Worm (Caenorhabditis elegans) whole organism, L3 larva: Measurements from ENCODE around the gene cest-2.1.
A peak's percentile ranks its signal among the peaks of the same experiment; 100 is the strongest.

ENCODE experiments used
- R02D3.7 ChIP-seq: fragments of 150-350 bp; optimal IDR thresholded peaks from 2 replicates; lab custom pipeline; 2014; ENCODE audit warnings: missing biosample characterization, missing genetic modification characterization
- aly-2 ChIP-seq: fragments of 150-350 bp; optimal IDR thresholded peaks from 2 replicates; lab custom pipeline; 2014; ENCODE audit warnings: missing biosample characterization, missing genetic modification characterization
- ama-1 ChIP-seq: fragments of 150-350 bp; optimal IDR thresholded peaks from 2 replicates; lab custom pipeline; 2018
- ceh-28 ChIP-seq: fragments of 150-350 bp; optimal IDR thresholded peaks from 2 replicates; lab custom pipeline; 2014; ENCODE audit warnings: missing biosample characterization, missing genetic modification reagents, missing genetic modification characterization
- ceh-82 ChIP-seq: fragments of 150-350 bp; optimal IDR thresholded peaks from 2 replicates; lab custom pipeline; 2014; ENCODE audit warnings: missing biosample characterization, missing genetic modification characterization
- daf-12 ChIP-seq: fragments of 150-350 bp; optimal IDR thresholded peaks from 2 replicates; lab custom pipeline; 2014; ENCODE audit warnings: missing biosample characterization, missing genetic modification reagents, missing genetic modification characterization
- egl-5 ChIP-seq: fragments of 150-350 bp; optimal IDR thresholded peaks from 2 replicates; lab custom pipeline; 2017; ENCODE audit warnings: missing biosample characterization, missing genetic modification reagents, missing genetic modification characterization, inconsistent platforms
- elt-2 ChIP-seq: sonication (generic microtip); optimal IDR thresholded peaks from 2 replicates; lab custom pipeline; 2016; ENCODE audit warnings: missing genetic modification reagents, mild to moderate bottlenecking, missing genetic modification characterization, missing compliant biosample characterization
- fkh-10 ChIP-seq: sonication (generic microtip); optimal IDR thresholded peaks from 2 replicates; lab custom pipeline; 2017; ENCODE audit warnings: missing biosample characterization, missing genetic modification reagents, missing genetic modification characterization
- fkh-2 ChIP-seq: fragments of 150-350 bp; optimal IDR thresholded peaks from 2 replicates; lab custom pipeline; 2014; ENCODE audit warnings: missing biosample characterization, missing genetic modification reagents, missing genetic modification characterization
- fos-1 ChIP-seq: fragments of 150-350 bp; optimal IDR thresholded peaks from 2 replicates; lab custom pipeline; 2014; ENCODE audit warnings: missing biosample characterization, missing genetic modification characterization
- hmg-11 ChIP-seq: sonication (generic microtip); optimal IDR thresholded peaks from 2 replicates; lab custom pipeline; 2016; ENCODE audit warnings: missing genetic modification characterization, missing compliant biosample characterization
- jun-1 ChIP-seq: fragments of 150-350 bp; optimal IDR thresholded peaks from 2 replicates; lab custom pipeline; 2014; ENCODE audit warnings: missing biosample characterization, missing genetic modification reagents, missing genetic modification characterization
- lin-15B ChIP-seq: fragments of 150-350 bp; optimal IDR thresholded peaks from 2 replicates; lab custom pipeline; 2014; ENCODE audit warnings: missing biosample characterization, missing genetic modification characterization
- lin-39 ChIP-seq: fragments of 150-350 bp; optimal IDR thresholded peaks from 2 replicates; lab custom pipeline; 2018; ENCODE audit warnings: missing biosample characterization, missing genetic modification reagents, missing genetic modification characterization
- lsy-12 ChIP-seq: sonication (generic microtip); optimal IDR thresholded peaks from 2 replicates; lab custom pipeline; 2016; ENCODE audit warnings: mild to moderate bottlenecking, missing genetic modification characterization, missing compliant biosample characterization
- mml-1 ChIP-seq: fragments of 150-350 bp; sonication (generic microtip); optimal IDR thresholded peaks from 3 replicates; lab custom pipeline; 2014; ENCODE audit warnings: missing biosample characterization, missing genetic modification characterization
- nfya-1 ChIP-seq: sonication (generic microtip); optimal IDR thresholded peaks from 2 replicates; lab custom pipeline; 2017; ENCODE audit warnings: missing genetic modification characterization, mild to moderate bottlenecking, missing compliant biosample characterization, antibody characterized with exemption, moderate library complexity; ENCODE audit not compliant: insufficient read depth
- nhr-11 ChIP-seq: fragments of 150-350 bp; optimal IDR thresholded peaks from 2 replicates; lab custom pipeline; 2014; ENCODE audit warnings: missing biosample characterization, missing genetic modification characterization
- nhr-12 ChIP-seq: fragments of 150-350 bp; optimal IDR thresholded peaks from 2 replicates; lab custom pipeline; 2014; ENCODE audit warnings: missing biosample characterization, missing genetic modification characterization
- nhr-237 ChIP-seq: fragments of 150-350 bp; optimal IDR thresholded peaks from 2 replicates; lab custom pipeline; 2014; ENCODE audit warnings: missing biosample characterization, missing genetic modification characterization
- nhr-25 ChIP-seq: sonication (generic microtip); optimal IDR thresholded peaks from 2 replicates; lab custom pipeline; 2017; ENCODE audit warnings: missing biosample characterization, missing genetic modification characterization
- nhr-28 ChIP-seq: fragments of 150-350 bp; optimal IDR thresholded peaks from 2 replicates; lab custom pipeline; 2014; ENCODE audit warnings: missing biosample characterization, missing genetic modification characterization
- nhr-43 ChIP-seq: sonication (generic microtip); optimal IDR thresholded peaks from 2 replicates; lab custom pipeline; 2016; ENCODE audit warnings: mild to moderate bottlenecking, missing genetic modification characterization, missing compliant biosample characterization; ENCODE audit not compliant: poor library complexity, severe bottlenecking
- nhr-67 ChIP-seq: fragments of 150-350 bp; optimal IDR thresholded peaks from 2 replicates; lab custom pipeline; 2014; ENCODE audit warnings: missing biosample characterization, missing genetic modification characterization
- nhr-76 ChIP-seq: fragments of 150-350 bp; sonication (generic microtip); optimal IDR thresholded peaks from 5 replicates; lab custom pipeline; 2014; ENCODE audit warnings: missing biosample characterization, missing genetic modification characterization
- nhr-77 ChIP-seq: fragments of 150-350 bp; optimal IDR thresholded peaks from 2 replicates; lab custom pipeline; 2014; ENCODE audit warnings: missing biosample characterization, missing genetic modification characterization
- pha-4 ChIP-seq: fragments of 150-350 bp; optimal IDR thresholded peaks from 2 replicates; lab custom pipeline; 2014; ENCODE audit warnings: missing biosample characterization, missing genetic modification reagents, missing genetic modification characterization
- pqm-1 ChIP-seq: fragments of 150-350 bp; optimal IDR thresholded peaks from 2 replicates; lab custom pipeline; 2017; ENCODE audit warnings: missing biosample characterization, missing genetic modification characterization, inconsistent platforms
- sea-2 ChIP-seq: fragments of 150-350 bp; sonication (generic microtip); optimal IDR thresholded peaks from 4 replicates; lab custom pipeline; 2014; ENCODE audit warnings: missing biosample characterization, missing genetic modification reagents, missing genetic modification characterization
- skn-1 ChIP-seq: fragments of 150-350 bp; optimal IDR thresholded peaks from 2 replicates; lab custom pipeline; 2014; ENCODE audit warnings: missing biosample characterization, missing genetic modification characterization
- snpc-4 ChIP-seq: fragments of 150-350 bp; optimal IDR thresholded peaks from 2 replicates; lab custom pipeline; 2014; ENCODE audit warnings: missing biosample characterization, missing genetic modification characterization
- tbx-2 ChIP-seq: sonication (generic microtip); optimal IDR thresholded peaks from 2 replicates; lab custom pipeline; 2016; ENCODE audit warnings: mild to moderate bottlenecking, missing genetic modification characterization, missing compliant biosample characterization
- unc-39 ChIP-seq: sonication (generic microtip); optimal IDR thresholded peaks from 4 replicates; lab custom pipeline; 2017; ENCODE audit warnings: missing biosample characterization, missing genetic modification characterization
- unc-62 ChIP-seq: fragments of 150-350 bp; sonication (generic microtip); optimal IDR thresholded peaks from 4 replicates; lab custom pipeline; 2014; ENCODE audit warnings: missing biosample characterization, missing genetic modification reagents, missing genetic modification characterization
- zag-1 ChIP-seq: fragments of 150-350 bp; optimal IDR thresholded peaks from 2 replicates; lab custom pipeline; 2014; ENCODE audit warnings: missing biosample characterization, missing genetic modification characterization
- ztf-4 ChIP-seq: fragments of 150-350 bp; optimal IDR thresholded peaks from 2 replicates; lab custom pipeline; 2014; ENCODE audit warnings: missing biosample characterization, missing genetic modification characterization

cest-2.1 gene

DNA sequence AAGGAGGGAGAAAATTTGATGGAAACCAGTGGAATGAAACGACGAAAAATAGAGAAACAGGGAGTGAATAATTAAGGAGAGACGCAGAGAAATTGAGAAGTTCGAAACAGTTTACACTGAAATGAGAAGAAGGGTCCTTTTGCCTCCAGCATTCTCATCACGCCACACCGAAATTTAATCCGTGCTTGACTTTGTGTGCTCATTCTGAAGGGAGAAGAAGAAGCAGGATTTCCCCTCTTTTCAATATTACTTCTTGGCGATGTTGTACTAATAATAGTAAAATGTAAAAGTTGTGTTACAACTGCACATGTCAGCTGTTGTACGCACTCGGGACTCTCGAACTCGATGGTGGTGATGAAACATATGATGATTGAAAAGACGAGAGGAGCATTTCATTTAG, 17.7 kb downstream of the cest-2.1 start:
- no peak for TF ChIP-seq ceh-82 (tag; lab: Kevin White, UChicago)
- no peak for TF ChIP-seq hmg-11
- TF ChIP-seq zag-1: no peak
- no peak for TF ChIP-seq pqm-1 (tag; lab: Kevin White, UChicago)
- TF ChIP-seq lin-39 (tag; lab: Kevin White, UChicago): no peak

DNA sequence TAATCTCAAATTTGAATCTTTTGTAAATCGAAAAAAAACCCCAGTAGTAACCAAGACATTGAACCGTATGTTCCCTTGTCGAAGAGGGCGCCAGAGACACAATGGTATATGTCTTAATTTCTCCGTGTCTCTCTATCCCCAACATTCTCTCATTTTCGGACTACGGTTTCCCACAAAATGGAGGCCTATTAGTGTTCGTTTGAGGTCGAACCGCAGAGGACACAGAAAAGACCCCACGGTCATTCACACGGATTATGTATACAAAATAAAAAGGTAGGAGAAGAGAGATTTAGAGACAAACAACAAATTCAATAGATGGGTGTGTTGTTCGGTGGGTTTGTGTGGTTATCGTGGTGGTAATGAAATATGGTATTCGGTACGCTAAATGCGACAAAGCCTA, 20.3 kb downstream of the cest-2.1 start:
- TF ChIP-seq nhr-25 (tag; lab: Kevin White, UChicago) (peak; percentile 69), nfya-1 (tag; lab: Kevin White, UChicago) (no peak), sea-2 (no peak), fkh-10 (no peak), aly-2 (tag; lab: Kevin White, UChicago) (no peak)

DNA sequence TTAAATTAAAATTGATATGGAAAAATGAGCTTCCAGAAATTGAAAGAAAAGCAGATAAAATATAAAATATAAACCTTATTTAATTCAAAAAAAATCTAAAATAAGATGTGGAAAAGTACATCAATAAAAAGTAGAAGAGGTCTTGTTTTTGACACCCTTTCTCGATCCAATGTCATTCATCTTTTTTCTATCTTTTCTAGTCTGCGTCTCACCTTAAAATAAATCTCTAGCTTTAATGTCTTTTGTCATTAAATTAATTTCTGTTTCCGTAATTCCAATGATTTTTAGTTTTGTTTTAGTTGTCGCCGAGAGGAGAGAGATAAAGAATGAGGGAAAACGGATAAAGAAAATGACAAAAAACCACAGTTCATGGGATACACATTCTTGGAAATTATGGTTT, 22.2 kb downstream of the cest-2.1 start:
- TF ChIP-seq R02D3.7 (no peak), nhr-43 (no peak), nfya-1 (tag; lab: Kevin White, UChicago) (no peak), jun-1 (no peak), pha-4 (no peak)

DNA sequence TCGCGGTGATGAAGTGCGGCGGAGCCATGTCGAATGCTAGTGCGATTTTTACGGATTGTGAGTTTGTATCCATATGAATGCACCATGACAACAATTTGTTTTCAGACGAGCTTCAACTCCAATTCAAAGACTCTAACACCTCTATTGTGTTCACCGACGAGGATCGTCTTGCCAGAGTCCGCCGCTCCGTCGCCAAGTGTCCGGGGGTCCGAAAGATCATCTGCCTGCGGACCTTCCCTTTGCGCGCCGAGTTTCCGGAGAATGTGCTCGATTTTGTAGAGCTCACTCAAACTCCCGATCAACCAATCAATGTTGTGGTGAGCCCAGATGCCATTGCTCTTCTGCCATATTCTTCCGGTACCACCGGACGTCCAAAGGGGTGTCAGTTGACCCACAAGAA, 24.2 kb downstream of the cest-2.1 start:
- no peak for TF ChIP-seq pha-4

DNA sequence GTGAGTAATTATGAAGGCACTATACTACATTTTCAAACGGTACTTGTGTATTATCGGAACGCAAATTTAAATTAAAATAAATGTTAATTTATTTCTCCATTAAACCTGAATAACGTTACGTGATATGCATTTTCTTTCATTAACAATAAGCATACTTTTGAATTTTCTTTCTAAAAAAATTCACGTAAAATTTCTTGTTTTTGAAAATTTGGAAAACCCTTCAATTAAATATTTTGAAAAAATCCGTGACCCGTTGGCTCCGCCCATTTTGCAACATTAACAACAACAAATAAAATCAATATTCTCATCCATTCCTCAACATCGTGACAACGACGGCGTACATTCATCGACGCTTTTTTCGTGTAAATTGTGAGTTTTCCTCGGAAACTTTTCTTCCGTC, 25.1 kb downstream of the cest-2.1 start, which contains the start of gene acs-10:
Gene acs-10 (plus strand): TSS at position 301 of the 400 bp plus-strand sequence.
- no peak for TF ChIP-seq ama-1
- TF ChIP-seq fkh-10: no peak
- no peak for TF ChIP-seq hmg-11
- no peak for TF ChIP-seq nhr-28 (tag; lab: Kevin White, UChicago)
- no peak for TF ChIP-seq fos-1 (tag; lab: Kevin White, UChicago)
- TF ChIP-seq nhr-67 (tag; lab: Kevin White, UChicago): no peak
- no peak for TF ChIP-seq pqm-1 (tag; lab: Kevin White, UChicago)
- no peak for TF ChIP-seq nhr-76 (tag; lab: Kevin White, UChicago)
- TF ChIP-seq nhr-237 (tag; lab: Kevin White, UChicago): no peak
- TF ChIP-seq nhr-77: no peak
- TF ChIP-seq, all 47 proteins: peak for 0

DNA sequence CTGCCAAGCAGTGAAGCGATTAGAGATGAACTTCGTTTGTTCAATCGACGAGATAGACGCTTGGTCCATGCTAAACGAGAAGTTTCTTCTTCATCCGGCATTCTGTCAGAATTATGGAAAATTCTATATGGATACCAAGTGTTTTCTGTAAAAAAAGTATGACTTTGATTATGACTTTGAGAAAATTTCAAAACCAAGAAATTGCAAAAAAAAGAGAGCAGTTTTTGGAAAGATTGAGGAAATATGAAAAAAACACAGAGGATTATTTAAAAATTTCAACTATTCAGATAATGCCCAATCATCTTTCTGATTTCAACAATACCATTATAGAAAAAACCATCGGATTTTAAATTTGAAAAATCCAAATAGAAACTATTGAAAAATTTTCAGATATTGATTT, 26.0 kb downstream of the cest-2.1 start, which contains the start of gene par-1:
Gene par-1 (minus strand): TSS at position 101 of the 400 bp plus-strand sequence.
- no peak for TF ChIP-seq nhr-237 (tag; lab: Kevin White, UChicago)
- TF ChIP-seq snpc-4 (tag; lab: Kevin White, UChicago): no peak
- TF ChIP-seq nhr-76 (tag; lab: Kevin White, UChicago): no peak
- no peak for TF ChIP-seq pqm-1 (tag; lab: Kevin White, UChicago)
- TF ChIP-seq, all 47 proteins: peak for 0

DNA sequence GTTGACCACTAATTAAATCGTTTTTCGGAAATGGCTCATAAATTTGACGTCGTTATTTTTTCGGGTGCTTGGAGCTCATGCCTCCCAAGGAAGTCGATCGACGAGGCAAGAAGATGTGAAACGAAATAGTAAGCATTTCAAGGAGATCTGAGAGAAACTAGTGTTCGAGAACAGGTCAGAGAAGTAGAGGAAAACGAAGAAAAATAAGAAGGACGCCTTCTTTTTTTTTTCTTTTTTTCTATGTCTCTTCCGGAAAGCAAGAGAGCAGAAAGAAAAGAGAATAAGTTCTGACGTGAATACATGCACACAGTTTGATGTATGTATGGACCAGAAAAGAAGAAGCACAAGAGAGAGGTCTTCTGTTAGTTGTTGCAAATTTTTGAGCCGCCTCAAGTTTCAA, 27.6 kb downstream of the cest-2.1 start:
- TF ChIP-seq ztf-4 (tag; lab: Kevin White, UChicago): no peak
- TF ChIP-seq pqm-1 (tag; lab: Kevin White, UChicago): no peak
- peak; percentile 38 for TF ChIP-seq lin-15B
- no peak for TF ChIP-seq egl-5
- no peak for TF ChIP-seq unc-39 (tag; lab: Kevin White, UChicago)
- TF ChIP-seq nhr-12 (tag; lab: Kevin White, UChicago): no peak
- no peak for TF ChIP-seq nhr-67 (tag; lab: Kevin White, UChicago)
- peak; percentile 53 for TF ChIP-seq nfya-1 (tag; lab: Kevin White, UChicago)
- no peak for TF ChIP-seq lsy-12 (tag; lab: Kevin White, UChicago)
- no peak for TF ChIP-seq nhr-28 (tag; lab: Kevin White, UChicago)
- TF ChIP-seq jun-1: no peak
- no peak for TF ChIP-seq mml-1 (tag; lab: Kevin White, UChicago)
- no peak for TF ChIP-seq daf-12 (tag; lab: Kevin White, UChicago)
- no peak for TF ChIP-seq ceh-28 (tag; lab: Kevin White, UChicago)
- no peak for TF ChIP-seq R02D3.7
- TF ChIP-seq aly-2 (tag; lab: Kevin White, UChicago): no peak
- no peak for TF ChIP-seq skn-1 (tag; lab: Kevin White, UChicago)
- peak; percentile 77 for TF ChIP-seq fkh-10
- TF ChIP-seq lin-39 (tag; lab: Kevin White, UChicago): no peak
- no peak for TF ChIP-seq nhr-25 (tag; lab: Kevin White, UChicago)
- no peak for TF ChIP-seq pha-4
- TF ChIP-seq ama-1: no peak
- no peak for TF ChIP-seq nhr-11 (tag; lab: Kevin White, UChicago)
- TF ChIP-seq nhr-76 (tag; lab: Kevin White, UChicago): no peak
- TF ChIP-seq ceh-82 (tag; lab: Kevin White, UChicago): no peak
- TF ChIP-seq fkh-2: no peak
- peak; percentile 58 for TF ChIP-seq hmg-11
- TF ChIP-seq tbx-2 (tag; lab: Kevin White, UChicago): peak; percentile 48
- TF ChIP-seq elt-2 (tag; lab: Kevin White, UChicago): no peak
- no peak for TF ChIP-seq nhr-77
- no peak for TF ChIP-seq unc-62 (GFP tag; lab: Kevin White, UChicago)
- TF ChIP-seq nhr-43: no peak
